Worm (Caenorhabditis elegans) whole organism, early embryonic: Measurements from ENCODE around the gene R05G6.3.

Experiments used
- ama-1 ChIP-seq: fragments of 150-350 bp; optimal IDR thresholded peaks from 2 replicates; lab custom pipeline; 2014
- sea-1 ChIP-seq: fragments of 200-800 bp; sonication (Bioruptor generic); conservative IDR thresholded peaks from 2 replicates; pipeline ENCODE4 v1.3.6; 2022; ENCODE audit warnings: missing genetic modification characterization, missing compliant biosample characterization
- tbx-11 ChIP-seq: fragments of 200-800 bp; sonication (Bioruptor generic); IDR thresholded peaks from 2 replicates; pipeline ENCODE4 v1.3.6; 2022; ENCODE audit warnings: missing genetic modification characterization, missing compliant biosample characterization

- TF ChIP-seq tbx-11 (GFP tag; lab: Robert Waterston, UW) (no peak), sea-1 (GFP tag; lab: Robert Waterston, UW) (no peak), ama-1 (no peak)
These were observed 35.7 kb downstream of the R05G6.3 start for ce11 chrIV:7552100-7552499.
